Fruit fly (Drosophila melanogaster) whole organism, adult: ENCODE measurements around the gene Z600.
A peak's percentile ranks its signal among the peaks of the same experiment; 100 is the strongest.

Experiments
- CG11617 ChIP-seq: fragments of 200-800 bp; sonication (Bioruptor generic); optimal IDR thresholded peaks from 2 replicates; lab custom pipeline; 2017; ENCODE audit warnings: mild to moderate bottlenecking, missing biosample characterization, missing genetic modification reagents, missing genetic modification characterization
- CG12768 ChIP-seq: fragments of 200-800 bp; sonication (Bioruptor generic); optimal IDR thresholded peaks from 2 replicates; lab custom pipeline; 2017; ENCODE audit warnings: missing biosample characterization, missing genetic modification characterization, mild to moderate bottlenecking, moderate library complexity, missing genetic modification reagents
- CG14711 ChIP-seq: fragments of 200-800 bp; sonication (Bioruptor generic); optimal IDR thresholded peaks from 2 replicates; lab custom pipeline; 2018; ENCODE audit warnings: missing biosample characterization, mild to moderate bottlenecking, missing genetic modification characterization, moderate library complexity
- CG1620 ChIP-seq: fragments of 200-800 bp; sonication (Bioruptor generic); optimal IDR thresholded peaks from 2 replicates; lab custom pipeline; 2016; ENCODE audit warnings: missing biosample characterization, missing genetic modification characterization
- CG33017 ChIP-seq: fragments of 200-800 bp; sonication (Bioruptor generic); optimal IDR thresholded peaks from 2 replicates; lab custom pipeline; 2018; ENCODE audit warnings: missing biosample characterization, mild to moderate bottlenecking, missing genetic modification characterization, moderate library complexity
- CG5204 ChIP-seq: fragments of 200-800 bp; sonication (Bioruptor generic); optimal IDR thresholded peaks from 2 replicates; lab custom pipeline; 2016; ENCODE audit warnings: missing biosample characterization, missing genetic modification characterization
- CG7045 ChIP-seq: fragments of 200-800 bp; sonication (Bioruptor generic); optimal IDR thresholded peaks from 2 replicates; lab custom pipeline; 2017; ENCODE audit warnings: missing biosample characterization, mild to moderate bottlenecking, missing genetic modification characterization
- CG7101 ChIP-seq: fragments of 200-800 bp; sonication (Bioruptor generic); optimal IDR thresholded peaks from 2 replicates; lab custom pipeline; 2018; ENCODE audit warnings: missing biosample characterization, mild to moderate bottlenecking, missing genetic modification characterization, moderate library complexity
- Clk ChIP-seq: fragments of 200-800 bp; sonication (Bioruptor generic); optimal IDR thresholded peaks from 2 replicates; lab custom pipeline; 2017; ENCODE audit warnings: missing biosample characterization, missing genetic modification characterization
- Crg-1 ChIP-seq: fragments of 200-800 bp; sonication (Bioruptor generic); optimal IDR thresholded peaks from 2 replicates; lab custom pipeline; 2016; ENCODE audit warnings: missing biosample characterization, missing genetic modification characterization
- Hr96 ChIP-seq: fragments of 200-800 bp; sonication (Bioruptor generic); optimal IDR thresholded peaks from 2 replicates; lab custom pipeline; 2016; ENCODE audit warnings: missing biosample characterization, missing genetic modification characterization
- Mnt ChIP-seq: fragments of 200-800 bp; sonication (Bioruptor generic); optimal IDR thresholded peaks from 2 replicates; lab custom pipeline; 2016; ENCODE audit warnings: missing biosample characterization, mild to moderate bottlenecking, missing genetic modification characterization
- bab1 ChIP-seq: fragments of 200-800 bp; sonication (Bioruptor generic); optimal IDR thresholded peaks from 3 replicates; lab custom pipeline; 2019; ENCODE audit warnings: missing biosample characterization, mild to moderate bottlenecking, missing genetic modification characterization, moderate library complexity
- cic ChIP-seq: fragments of 200-800 bp; sonication (Bioruptor generic); optimal IDR thresholded peaks from 2 replicates; lab custom pipeline; 2017; ENCODE audit warnings: missing biosample characterization, mild to moderate bottlenecking, missing genetic modification characterization, moderate library complexity
- cnc ChIP-seq, 2 experiments: fragments of >200 bp; optimal IDR thresholded peaks; 2 replicates each; lab custom pipeline; 2017
- kay ChIP-seq: fragments of 200-800 bp; sonication (Bioruptor generic); peaks from one replicate; lab custom pipeline; 2016; ENCODE audit warnings: missing biosample characterization, missing genetic modification characterization, borderline replicate concordance
- ovo ChIP-seq: fragments of 200-800 bp; sonication (Bioruptor generic); optimal IDR thresholded peaks from 2 replicates; lab custom pipeline; 2016; ENCODE audit warnings: missing biosample characterization, missing genetic modification characterization
- pad ChIP-seq: fragments of 200-800 bp; sonication (Bioruptor generic); optimal IDR thresholded peaks from 3 replicates; lab custom pipeline; 2017; ENCODE audit warnings: missing biosample characterization, missing genetic modification characterization, mild to moderate bottlenecking, moderate library complexity, missing genetic modification reagents
- tj ChIP-seq: fragments of 200-800 bp; sonication (Bioruptor generic); optimal IDR thresholded peaks from 3 replicates; lab custom pipeline; 2017; ENCODE audit warnings: missing biosample characterization, mild to moderate bottlenecking, missing genetic modification characterization, moderate library complexity
- toe ChIP-seq: fragments of 200-800 bp; sonication (Bioruptor generic); optimal IDR thresholded peaks from 2 replicates; lab custom pipeline; 2016; ENCODE audit warnings: missing biosample characterization, missing genetic modification characterization

Gene Z600

DNA sequence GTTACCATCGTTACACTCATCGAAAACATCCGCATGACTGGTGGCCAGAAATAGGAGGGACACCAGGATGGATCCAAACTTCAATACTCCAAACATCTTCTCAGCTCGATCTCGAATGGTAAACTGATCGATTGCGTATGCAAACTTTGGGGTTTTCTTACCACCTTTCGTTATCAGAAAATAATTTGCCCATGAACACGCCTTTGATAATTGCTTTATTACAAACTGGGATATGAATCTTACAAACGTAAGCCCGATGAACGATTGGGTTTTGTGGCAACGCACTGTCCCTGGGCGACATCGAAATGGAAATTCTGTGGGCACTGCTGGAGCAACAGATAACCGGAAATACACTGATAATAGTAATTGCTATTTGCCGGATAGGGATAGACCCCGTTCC lies 17.9 kb downstream of the Z600 start, which contains the start of gene CG33985:
TSS of gene CG33985 (minus strand) at position 101 of the 400 bp plus-strand sequence.
- no peak for TF ChIP-seq CG33017
- no peak for TF ChIP-seq cic (GFP tag; lab: Kevin White, UChicago)
- TF ChIP-seq CG12768 = no peak
- no peak for TF ChIP-seq bab1 (GFP tag; lab: Kevin White, UChicago)
- no peak for TF ChIP-seq CG7101 (tag; lab: Kevin White, UChicago)
- TF ChIP-seq CG1620 (GFP tag; lab: Kevin White, UChicago) = no peak
- no peak for TF ChIP-seq CG5204 (GFP tag; lab: Kevin White, UChicago)
- TF ChIP-seq cnc (optimal IDR thresholded peaks at IDR 0.05; lab: Kevin White, UChicago) = no peak
- no peak for TF ChIP-seq pad (GFP tag; lab: Kevin White, UChicago)
- no peak for TF ChIP-seq tj (GFP tag; lab: Kevin White, UChicago)
- no peak for TF ChIP-seq ovo
- TF ChIP-seq Clk (GFP tag; lab: Kevin White, UChicago) = no peak

DNA sequence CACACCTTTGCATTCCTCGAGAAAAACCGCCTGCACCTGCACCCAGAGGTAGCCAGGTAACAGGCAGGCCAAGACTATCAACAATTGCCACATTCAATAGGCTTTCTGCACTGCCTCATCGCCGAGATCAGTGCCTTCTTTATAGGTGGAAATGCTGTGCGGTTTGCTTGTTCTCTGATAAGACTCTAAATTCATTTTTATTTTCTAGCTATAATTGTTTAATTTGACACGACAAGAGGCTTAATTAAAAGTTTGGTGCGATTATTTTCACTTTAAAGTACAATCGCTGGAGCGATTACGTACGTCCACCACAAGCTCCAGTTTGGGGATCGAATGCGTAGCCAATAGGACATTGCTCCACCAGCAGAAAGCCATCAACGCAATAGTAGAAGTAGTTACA lies 18.6 kb downstream of the Z600 start, which contains the start of gene CG42729:
TSS of gene CG42729 (minus strand) at position 101 of the 400 bp plus-strand sequence.
- TF ChIP-seq Hr96 = no peak
- TF ChIP-seq cic (GFP tag; lab: Kevin White, UChicago) = no peak
- TF ChIP-seq CG7101 (tag; lab: Kevin White, UChicago) = no peak

DNA sequence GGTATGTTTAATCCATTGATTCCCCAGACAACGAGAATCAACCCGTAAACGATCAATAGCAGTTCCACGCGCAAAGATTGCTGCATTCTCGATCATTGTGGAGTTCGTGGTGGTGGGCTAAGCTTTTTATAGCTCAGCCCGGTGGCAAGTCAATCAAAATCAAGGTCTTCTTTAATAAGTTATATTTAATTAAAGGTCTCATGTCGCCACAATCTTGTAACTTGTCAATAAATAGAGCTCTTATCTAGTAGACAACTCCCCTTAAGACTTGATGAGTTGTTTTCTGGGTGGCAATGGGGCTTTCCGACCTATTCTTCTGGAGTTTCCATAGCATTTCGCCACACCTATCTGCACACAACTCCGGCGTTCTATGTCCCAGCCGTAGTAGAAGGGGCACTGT lies 19.2 kb downstream of the Z600 start, which contains the start of gene CG42728:
TSS of gene CG42728 (minus strand) at position 101 of the 400 bp plus-strand sequence.
- no peak for TF ChIP-seq CG33017
- no peak for TF ChIP-seq CG11617 (GFP tag; lab: Kevin White, UChicago)
- TF ChIP-seq ovo = no peak
- TF ChIP-seq CG12768 = no peak
- TF ChIP-seq kay (GFP tag; lab: Kevin White, UChicago) = no peak
- no peak for TF ChIP-seq CG7101 (tag; lab: Kevin White, UChicago)
- no peak for TF ChIP-seq CG5204 (GFP tag; lab: Kevin White, UChicago)
- no peak for TF ChIP-seq cic (GFP tag; lab: Kevin White, UChicago)
- TF ChIP-seq CG14711 (tag; lab: Kevin White, UChicago) = no peak
- no peak for TF ChIP-seq cnc (optimal IDR thresholded peaks at IDR 0.05; lab: Kevin White, UChicago)

DNA sequence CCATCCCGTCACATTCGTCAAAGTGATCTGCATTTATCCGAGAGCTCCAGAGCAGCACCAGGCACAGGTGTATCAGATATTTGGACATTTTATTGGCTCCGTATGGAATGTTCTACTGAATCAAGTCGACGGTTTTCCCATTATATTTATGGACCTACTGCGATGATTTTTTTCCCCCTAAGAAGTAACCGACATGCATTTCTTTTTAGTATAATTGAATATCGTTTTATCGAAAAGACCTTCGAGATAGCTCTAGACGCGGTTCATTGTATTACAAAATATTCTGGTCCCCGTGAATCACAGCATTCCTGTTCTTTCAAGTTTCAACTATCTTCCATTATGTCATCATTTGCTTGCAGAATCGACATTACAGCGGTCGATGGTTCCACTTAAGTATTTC lies 20.3 kb downstream of the Z600 start, which contains the start of gene obst-H:
TSS of gene obst-H (minus strand) at position 101 of the 400 bp plus-strand sequence.
- TF ChIP-seq Hr96 = no peak
- no peak for TF ChIP-seq CG11617 (GFP tag; lab: Kevin White, UChicago)
- no peak for TF ChIP-seq CG7101 (tag; lab: Kevin White, UChicago)
- no peak for TF ChIP-seq Clk (GFP tag; lab: Kevin White, UChicago)
- TF ChIP-seq kay (GFP tag; lab: Kevin White, UChicago) = no peak
- no peak for TF ChIP-seq tj (GFP tag; lab: Kevin White, UChicago)
- TF ChIP-seq toe (GFP tag; lab: Kevin White, UChicago) = no peak
- no peak for TF ChIP-seq Crg-1 (GFP tag; lab: Kevin White, UChicago)

DNA sequence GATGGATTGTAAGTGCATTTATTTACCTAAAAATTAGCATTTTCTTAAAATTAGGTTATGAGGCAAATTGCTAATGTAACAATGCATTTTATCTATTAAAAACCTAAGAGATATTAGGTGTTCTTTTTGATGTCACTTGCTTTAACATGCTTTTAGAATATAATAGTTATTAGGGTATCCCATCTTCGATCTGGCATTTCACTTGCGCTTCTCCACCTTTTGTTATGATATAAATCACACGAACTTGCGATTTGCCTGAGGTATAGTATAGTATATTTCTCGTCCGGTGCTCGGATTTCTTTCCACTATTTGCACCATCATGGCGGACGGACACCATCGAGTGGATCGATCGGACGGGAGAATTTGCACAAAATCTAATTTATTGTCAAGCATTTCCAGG lies 21.2 kb downstream of the Z600 start:
- no peak for TF ChIP-seq tj (GFP tag; lab: Kevin White, UChicago)

DNA sequence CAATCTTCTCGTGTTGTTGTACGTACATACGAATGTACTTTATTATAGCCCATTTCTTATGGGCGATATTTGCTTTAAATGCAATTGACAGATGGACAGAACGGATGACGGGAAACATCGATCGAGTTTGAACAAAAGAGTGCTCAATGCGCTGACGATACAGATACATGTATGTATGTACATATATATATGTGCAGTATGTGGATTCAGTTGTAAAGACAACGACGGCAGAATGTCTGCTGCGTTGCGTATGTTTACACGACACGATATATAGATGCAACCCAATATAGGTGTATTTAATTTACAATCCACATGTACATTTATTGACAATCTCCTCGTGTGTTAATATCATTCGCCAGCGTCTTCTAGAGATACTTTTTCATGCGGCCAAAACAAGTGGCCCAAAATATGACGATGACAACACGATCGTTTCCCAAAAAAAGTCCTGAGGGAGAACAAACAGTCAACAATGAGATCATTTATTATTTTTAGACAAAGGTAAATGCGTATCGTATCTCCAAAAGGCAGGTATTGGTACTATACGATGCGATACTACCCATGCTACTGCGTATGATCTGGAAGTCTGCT lies 21.9 kb downstream of the Z600 start:
- no peak for TF ChIP-seq Clk (GFP tag; lab: Kevin White, UChicago)
- no peak for TF ChIP-seq bab1 (GFP tag; lab: Kevin White, UChicago)
- TF ChIP-seq CG7045 (GFP tag; lab: Kevin White, UChicago) = no peak
- no peak for TF ChIP-seq cnc (optimal IDR thresholded peaks at IDR 0.05; lab: Kevin White, UChicago)
- no peak for TF ChIP-seq toe (GFP tag; lab: Kevin White, UChicago)
- TF ChIP-seq Hr96 = no peak
- no peak for TF ChIP-seq cic (GFP tag; lab: Kevin White, UChicago)
- TF ChIP-seq tj (GFP tag; lab: Kevin White, UChicago) = peak; percentile 92
- TF ChIP-seq CG14711 (tag; lab: Kevin White, UChicago) = no peak
- TF ChIP-seq kay (GFP tag; lab: Kevin White, UChicago) = peak; percentile 66
- no peak for TF ChIP-seq pad (GFP tag; lab: Kevin White, UChicago)
- no peak for TF ChIP-seq Mnt
- no peak for TF ChIP-seq CG11617 (GFP tag; lab: Kevin White, UChicago)
- TF ChIP-seq Crg-1 (GFP tag; lab: Kevin White, UChicago) = no peak
- TF ChIP-seq CG12768 = no peak
- TF ChIP-seq CG33017 = no peak
